Worm (Caenorhabditis elegans): Measurements from ENCODE around the gene F38B6.8.

DNA sequence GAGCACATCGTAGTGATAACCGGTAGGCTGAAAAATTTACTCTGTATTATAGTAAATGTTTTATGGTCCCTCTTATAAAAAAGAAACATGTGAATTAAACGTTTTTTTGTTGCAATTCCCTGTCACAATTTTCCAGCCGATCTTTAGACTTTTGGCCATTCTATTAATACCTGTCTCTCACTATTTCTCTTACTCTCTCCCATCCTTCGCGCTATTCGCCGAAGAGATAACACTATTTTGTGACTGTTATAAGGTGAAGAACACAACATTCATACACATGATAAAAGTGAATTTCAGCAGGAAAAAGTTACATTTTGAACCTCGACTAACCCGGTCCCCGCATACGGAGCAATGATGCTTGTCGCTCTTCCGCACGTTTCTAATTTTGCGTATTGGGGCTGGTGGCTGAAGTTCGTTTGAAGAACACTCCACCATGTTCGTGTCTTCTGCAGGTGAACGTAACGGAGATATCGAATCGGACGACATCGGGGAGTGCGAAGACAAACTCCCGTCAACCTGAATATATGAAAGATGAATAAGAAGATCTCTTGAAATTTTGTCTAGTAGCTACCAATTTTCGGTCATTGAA, 43.5 kb downstream of the F38B6.8 start:
- TF ChIP-seq ama-1 (optimal IDR thresholded peaks at IDR 0.05) (no peak), hlh-8 (tag; optimal IDR thresholded peaks at IDR 0.05) (no peak), tbx-2 (tag; optimal IDR thresholded peaks at IDR 0.05) (no peak), ceh-19 (GFP tag; optimal IDR thresholded peaks at IDR 0.05) (no peak), lin-11 (tag; optimal IDR thresholded peaks at IDR 0.05) (no peak), sdc-2 (tag; optimal IDR thresholded peaks at IDR 0.05) (no peak), dve-1 (tag; optimal IDR thresholded peaks at IDR 0.05) (no peak), Y22D7AL.16 (tag; optimal IDR thresholded peaks at IDR 0.05) (no peak), elt-2 (tag; optimal IDR thresholded peaks at IDR 0.05) (no peak), ztf-16 (tag; optimal IDR thresholded peaks at IDR 0.05) (no peak), ceh-9 (tag; optimal IDR thresholded peaks at IDR 0.05) (no peak), pqm-1 (tag; optimal IDR thresholded peaks at IDR 0.05) (no peak)

Data from whole organism, late embryonic.